Worm (Caenorhabditis elegans) whole organism, L3 larva: Measurements from ENCODE around the gene lgc-46.
"Not testable (repeated sequence)": the region's sequence is repeated elsewhere in the genome, so short reads cannot be mapped to it uniquely, and the experiment has no call there.

Source experiments
- aly-2 ChIP-seq: fragments of 150-350 bp; optimal IDR thresholded peaks from 2 replicates; lab custom pipeline; 2014; ENCODE audit warnings: missing biosample characterization, missing genetic modification characterization
- hmg-11 ChIP-seq: sonication (generic microtip); optimal IDR thresholded peaks from 2 replicates; lab custom pipeline; 2016; ENCODE audit warnings: missing genetic modification characterization, missing compliant biosample characterization
- nhr-23 ChIP-seq: fragments of 150-350 bp; optimal IDR thresholded peaks from 2 replicates; lab custom pipeline; 2014; ENCODE audit warnings: missing biosample characterization, missing genetic modification reagents, missing genetic modification characterization

The lgc-46 gene

ce11 chrIII:1076383-1076782 lies 59.4 kb downstream of the lgc-46 start, which contains the start of gene uaf-1:
uaf-1 (minus strand) TSS chrIII:1076555.
- TF ChIP-seq nhr-23 (tag; lab: Kevin White, UChicago); hmg-11 (tag; lab: Kevin White, UChicago); aly-2: not testable (repeated sequence)
